Fruit fly (Drosophila melanogaster) whole organism, adult: ENCODE measurements around the gene CG14221.

ENCODE experiments used
- CG14711 ChIP-seq: fragments of 200-800 bp; sonication (Bioruptor generic); optimal IDR thresholded peaks from 2 replicates; lab custom pipeline; 2018; ENCODE audit warnings: missing biosample characterization, mild to moderate bottlenecking, missing genetic modification characterization, moderate library complexity
- CG7101 ChIP-seq: fragments of 200-800 bp; sonication (Bioruptor generic); optimal IDR thresholded peaks from 2 replicates; lab custom pipeline; 2018; ENCODE audit warnings: missing biosample characterization, mild to moderate bottlenecking, missing genetic modification characterization, moderate library complexity
- Crg-1 ChIP-seq: fragments of 200-800 bp; sonication (Bioruptor generic); optimal IDR thresholded peaks from 2 replicates; lab custom pipeline; 2016; ENCODE audit warnings: missing biosample characterization, missing genetic modification characterization
- Mnt ChIP-seq: fragments of 200-800 bp; sonication (Bioruptor generic); optimal IDR thresholded peaks from 2 replicates; lab custom pipeline; 2016; ENCODE audit warnings: missing biosample characterization, mild to moderate bottlenecking, missing genetic modification characterization
- bab1 ChIP-seq: fragments of 200-800 bp; sonication (Bioruptor generic); optimal IDR thresholded peaks from 3 replicates; lab custom pipeline; 2019; ENCODE audit warnings: missing biosample characterization, mild to moderate bottlenecking, missing genetic modification characterization, moderate library complexity
- cic ChIP-seq: fragments of 200-800 bp; sonication (Bioruptor generic); optimal IDR thresholded peaks from 2 replicates; lab custom pipeline; 2017; ENCODE audit warnings: missing biosample characterization, mild to moderate bottlenecking, missing genetic modification characterization, moderate library complexity
- kay ChIP-seq: fragments of 200-800 bp; sonication (Bioruptor generic); peaks from one replicate; lab custom pipeline; 2016; ENCODE audit warnings: missing biosample characterization, missing genetic modification characterization, borderline replicate concordance
- pad ChIP-seq: fragments of 200-800 bp; sonication (Bioruptor generic); optimal IDR thresholded peaks from 3 replicates; lab custom pipeline; 2017; ENCODE audit warnings: missing biosample characterization, missing genetic modification characterization, mild to moderate bottlenecking, moderate library complexity, missing genetic modification reagents
- tj ChIP-seq: fragments of 200-800 bp; sonication (Bioruptor generic); optimal IDR thresholded peaks from 3 replicates; lab custom pipeline; 2017; ENCODE audit warnings: missing biosample characterization, mild to moderate bottlenecking, missing genetic modification characterization, moderate library complexity

dm6 chrX:19611226-19611625 lies 9.8 kb downstream of the CG14221 start, which contains the start of the genes Shawn and Tyler:
- no peak for TF ChIP-seq CG7101 (tag; lab: Kevin White, UChicago)
- TF ChIP-seq cic (GFP tag; lab: Kevin White, UChicago) = no peak
- no peak for TF ChIP-seq kay (GFP tag; lab: Kevin White, UChicago)
- no peak for TF ChIP-seq CG14711 (tag; lab: Kevin White, UChicago)
- no peak for TF ChIP-seq pad (GFP tag; lab: Kevin White, UChicago)
- no peak for TF ChIP-seq tj (GFP tag; lab: Kevin White, UChicago)
- TF ChIP-seq Mnt (GFP tag; lab: Kevin White, UChicago) = no peak
- no peak for TF ChIP-seq bab1 (GFP tag; lab: Kevin White, UChicago)
- no peak for TF ChIP-seq Crg-1 (GFP tag; lab: Kevin White, UChicago)
